Worm (Caenorhabditis elegans) whole organism, L1 larva: ENCODE measurements around the gene apx-1.
A peak's percentile ranks its signal among the peaks of the same experiment; 100 is the strongest.

Source experiments
- F16B12.6 ChIP-seq: fragments of 150-350 bp; optimal IDR thresholded peaks from 2 replicates; lab custom pipeline; 2014; ENCODE audit warnings: missing biosample characterization, missing genetic modification characterization
- alr-1 ChIP-seq: fragments of 200-800 bp; sonication (Bioruptor generic); optimal IDR thresholded peaks from 2 replicates; lab custom pipeline; 2018; ENCODE audit warnings: borderline replicate concordance, mild to moderate bottlenecking, missing genetic modification characterization, missing compliant biosample characterization
- dpl-1 ChIP-seq, 3 experiments: fragments of 150-350 bp in 2 of 3; sonication (generic microtip) in 1 of 3; optimal IDR thresholded peaks; 2 replicates each; lab custom pipeline; 2014 to 2017; ENCODE audit warnings: missing biosample characterization in 3 of 3, missing genetic modification characterization in 3 of 3, missing genetic modification reagents in 3 of 3
- efl-1 ChIP-seq, 4 experiments: fragments of 150-350 bp; optimal IDR thresholded peaks in 3 of 4; peaks in 1 of 4; 1 replicate in 1 of 4; 2 replicates in 3 of 4; lab custom pipeline; 2014; ENCODE audit warnings: missing biosample characterization in 2 of 4, missing genetic modification characterization in 2 of 4, missing genetic modification reagents in 2 of 4
- egl-13 ChIP-seq: sonication (generic microtip); optimal IDR thresholded peaks from 2 replicates; lab custom pipeline; 2016; ENCODE audit warnings: missing genotype, missing genetic modification reagents, missing genetic modification characterization, missing compliant biosample characterization
- egl-27 ChIP-seq, 2 experiments: fragments of 150-350 bp in 1 of 2; sonication (generic microtip); optimal IDR thresholded peaks; 3 replicates each; lab custom pipeline; 2017 to 2018; ENCODE audit warnings: missing biosample characterization in 2 of 2, missing genetic modification characterization in 2 of 2, missing genetic modification reagents in 2 of 2
- elt-2 ChIP-seq: sonication (generic microtip); optimal IDR thresholded peaks from 2 replicates; lab custom pipeline; 2016; ENCODE audit warnings: missing genetic modification characterization, mild to moderate bottlenecking, inconsistent platforms, missing compliant biosample characterization, missing genetic modification reagents
- elt-3 ChIP-seq, 6 experiments: fragments of 150-350 bp in 1 of 6; sonication (generic microtip); optimal IDR thresholded peaks; 2 replicates each; lab custom pipeline; 2017 to 2018; ENCODE audit warnings: missing biosample characterization in 6 of 6, missing genetic modification characterization in 6 of 6, inconsistent platforms in 1 of 6
- fos-1 ChIP-seq: fragments of 150-350 bp; optimal IDR thresholded peaks from 2 replicates; lab custom pipeline; 2014; ENCODE audit warnings: missing biosample characterization, missing genetic modification characterization
- hpl-2 ChIP-seq: fragments of 150-350 bp; optimal IDR thresholded peaks from 2 replicates; lab custom pipeline; 2014; ENCODE audit warnings: missing biosample characterization, missing genetic modification reagents, missing genetic modification characterization
- lin-13 ChIP-seq: fragments of 150-350 bp; optimal IDR thresholded peaks from 2 replicates; lab custom pipeline; 2014; ENCODE audit warnings: missing biosample characterization, missing genetic modification reagents, missing genetic modification characterization
- lin-14 ChIP-seq: fragments of 200-800 bp; sonication (Bioruptor generic); optimal IDR thresholded peaks from 2 replicates; lab custom pipeline; 2018; ENCODE audit warnings: mild to moderate bottlenecking, missing genetic modification characterization, moderate library complexity, missing compliant biosample characterization
- lin-39 ChIP-seq: fragments of 150-350 bp; optimal IDR thresholded peaks from 2 replicates; lab custom pipeline; 2014; ENCODE audit warnings: missing biosample characterization, missing genetic modification reagents, missing genetic modification characterization
- lir-3 ChIP-seq: sonication (generic microtip); optimal IDR thresholded peaks from 2 replicates; lab custom pipeline; 2016; ENCODE audit warnings: mild to moderate bottlenecking, missing genetic modification characterization, moderate library complexity, missing compliant biosample characterization; ENCODE audit not compliant: poor library complexity
- mep-1 ChIP-seq: fragments of 150-350 bp; optimal IDR thresholded peaks from 2 replicates; lab custom pipeline; 2014; ENCODE audit warnings: missing biosample characterization, missing genetic modification characterization
- nhr-12 ChIP-seq: sonication (generic microtip); optimal IDR thresholded peaks from 2 replicates; lab custom pipeline; 2017; ENCODE audit warnings: missing biosample characterization, missing genetic modification characterization
- nhr-28 ChIP-seq: fragments of 150-350 bp; optimal IDR thresholded peaks from 2 replicates; lab custom pipeline; 2014; ENCODE audit warnings: missing biosample characterization, missing genetic modification characterization
- nhr-71 ChIP-seq: sonication (generic microtip); optimal IDR thresholded peaks from 2 replicates; lab custom pipeline; 2016; ENCODE audit warnings: mild to moderate bottlenecking, missing genetic modification characterization, moderate library complexity, missing compliant biosample characterization
- nhr-76 ChIP-seq: sonication (generic microtip); optimal IDR thresholded peaks from 2 replicates; lab custom pipeline; 2017; ENCODE audit warnings: missing biosample characterization, missing genetic modification characterization
- nhr-77 ChIP-seq: fragments of 150-350 bp; optimal IDR thresholded peaks from 2 replicates; lab custom pipeline; 2014; ENCODE audit warnings: missing biosample characterization, missing genetic modification characterization
- nhr-84 ChIP-seq: sonication (generic microtip); optimal IDR thresholded peaks from 2 replicates; lab custom pipeline; 2017; ENCODE audit warnings: missing biosample characterization, missing genetic modification characterization
- rnt-1 ChIP-seq: sonication (generic microtip); optimal IDR thresholded peaks from 2 replicates; lab custom pipeline; 2016; ENCODE audit warnings: mild to moderate bottlenecking, missing genetic modification characterization, moderate library complexity, missing compliant biosample characterization
- snpc-4 ChIP-seq: fragments of 150-350 bp; optimal IDR thresholded peaks from 2 replicates; lab custom pipeline; 2014; ENCODE audit warnings: missing biosample characterization, missing genetic modification characterization
- snu-23 ChIP-seq: sonication (generic microtip); optimal IDR thresholded peaks from 2 replicates; lab custom pipeline; 2016; ENCODE audit warnings: missing genetic modification characterization, missing compliant biosample characterization
- sox-4 ChIP-seq: sonication (generic microtip); optimal IDR thresholded peaks from 2 replicates; lab custom pipeline; 2016; ENCODE audit warnings: missing genetic modification characterization, missing compliant biosample characterization
- sup-37 ChIP-seq: fragments of 200-800 bp; sonication (Bioruptor generic); optimal IDR thresholded peaks from 2 replicates; lab custom pipeline; 2018; ENCODE audit warnings: mild to moderate bottlenecking, missing genetic modification characterization, missing compliant biosample characterization
- swsn-7 ChIP-seq: sonication (generic microtip); optimal IDR thresholded peaks from 2 replicates; lab custom pipeline; 2016; ENCODE audit warnings: missing genetic modification characterization, missing compliant biosample characterization
- tlp-1 ChIP-seq: fragments of 150-350 bp; optimal IDR thresholded peaks from 2 replicates; lab custom pipeline; 2014; ENCODE audit warnings: missing biosample characterization, missing genetic modification characterization
- unc-86 ChIP-seq: sonication (generic microtip); optimal IDR thresholded peaks from 2 replicates; lab custom pipeline; 2016; ENCODE audit warnings: missing genetic modification characterization, missing compliant biosample characterization
- vab-15 ChIP-seq: sonication (generic microtip); optimal IDR thresholded peaks from 2 replicates; lab custom pipeline; 2017; ENCODE audit warnings: missing genotype, mild to moderate bottlenecking, missing genetic modification characterization, missing compliant biosample characterization
- zag-1 ChIP-seq: fragments of 150-350 bp; optimal IDR thresholded peaks from 2 replicates; lab custom pipeline; 2014; ENCODE audit warnings: missing biosample characterization, missing genetic modification characterization
- ztf-11 ChIP-seq, 2 experiments: sonication (generic microtip); optimal IDR thresholded peaks; 2 replicates each; lab custom pipeline; 2016 to 2017; ENCODE audit warnings: missing genetic modification characterization in 2 of 2, missing biosample characterization in 1 of 2, missing compliant biosample characterization in 1 of 2
- ztf-4 ChIP-seq: fragments of 150-350 bp; optimal IDR thresholded peaks from 2 replicates; lab custom pipeline; 2014; ENCODE audit warnings: missing biosample characterization, missing genetic modification characterization

apx-1 gene

DNA sequence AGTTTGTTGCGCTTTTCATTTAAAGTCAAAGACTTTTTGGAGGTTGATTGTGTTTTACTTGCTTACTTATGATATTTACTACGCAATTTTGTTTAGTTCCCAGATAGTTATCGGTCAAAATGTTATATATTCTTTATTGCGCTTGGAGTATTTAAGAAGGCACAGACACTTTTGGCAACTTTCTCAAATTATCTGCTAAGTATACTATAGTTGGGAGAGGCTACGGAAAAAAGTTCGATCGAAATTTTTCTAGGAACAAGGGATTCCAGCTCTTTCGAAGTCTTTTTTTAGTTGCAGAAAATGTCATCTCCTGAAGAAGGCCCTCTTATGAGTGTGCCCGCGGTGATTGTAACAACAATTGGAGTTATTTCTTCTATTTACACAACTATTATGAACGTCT lies 50.1 kb downstream of the apx-1 start, which contains the start of gene srbc-5:
srbc-5 (plus strand) TSS at position 301 of the 400 bp plus-strand sequence.
- TF ChIP-seq snu-23 (GFP tag; lab: Kevin White, UChicago), result no peak
- TF ChIP-seq nhr-76 (tag; lab: Kevin White, UChicago), result no peak
- no peak for TF ChIP-seq fos-1 (tag; lab: Kevin White, UChicago)
- TF ChIP-seq swsn-7 (tag; lab: Kevin White, UChicago), result no peak
- no peak for TF ChIP-seq lin-39 (tag; lab: Kevin White, UChicago)
- no peak for TF ChIP-seq elt-2 (tag; lab: Kevin White, UChicago)

DNA sequence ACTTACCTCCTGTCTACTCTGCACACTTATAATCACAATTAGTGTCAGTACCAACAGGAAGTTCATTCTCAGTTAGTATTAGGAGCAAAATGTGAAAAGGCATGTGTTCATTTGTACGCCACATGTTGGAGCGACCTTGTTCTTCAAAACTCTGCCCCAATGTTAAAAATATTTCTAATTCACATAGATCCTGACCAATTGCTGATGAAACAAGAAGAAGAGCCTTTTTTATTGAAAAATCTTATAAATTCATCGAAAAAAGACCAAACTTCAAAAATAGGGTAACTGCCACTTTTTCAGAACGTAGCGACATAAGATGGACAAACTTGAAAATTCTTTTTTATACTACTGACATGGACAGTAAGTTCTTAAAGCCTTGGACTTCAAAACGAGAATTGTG lies 56.2 kb downstream of the apx-1 start, which contains the start of gene T28A11.17:
T28A11.17 (minus strand) TSS at position 101 of the 400 bp plus-strand sequence.
- no peak for TF ChIP-seq egl-13 (tag; lab: Kevin White, UChicago)
- TF ChIP-seq lin-14 (GFP tag; lab: Kevin White, UChicago), result no peak
- no peak for TF ChIP-seq nhr-71 (tag; lab: Kevin White, UChicago)
- no peak for TF ChIP-seq sup-37
- no peak for TF ChIP-seq unc-86
- no peak for TF ChIP-seq nhr-12 (tag; lab: Kevin White, UChicago)
- no peak for TF ChIP-seq nhr-28 (tag; lab: Kevin White, UChicago)
- TF ChIP-seq elt-3 (tag; optimal IDR thresholded peaks at IDR 0.05; lab: Kevin White, UChicago), result no peak
- no peak for TF ChIP-seq F16B12.6 (tag; lab: Kevin White, UChicago)
- no peak for TF ChIP-seq ztf-4 (tag; lab: Kevin White, UChicago)
- TF ChIP-seq nhr-77, result no peak
- no peak for TF ChIP-seq nhr-84 (tag; lab: Kevin White, UChicago)
- no peak for TF ChIP-seq sox-4 (tag; lab: Kevin White, UChicago)
- no peak for TF ChIP-seq vab-15 (tag; lab: Kevin White, UChicago)
- TF ChIP-seq lin-13 (GFP tag; lab: Kevin White, UChicago), result no peak
- no peak for TF ChIP-seq alr-1 (tag; lab: Kevin White, UChicago)

DNA sequence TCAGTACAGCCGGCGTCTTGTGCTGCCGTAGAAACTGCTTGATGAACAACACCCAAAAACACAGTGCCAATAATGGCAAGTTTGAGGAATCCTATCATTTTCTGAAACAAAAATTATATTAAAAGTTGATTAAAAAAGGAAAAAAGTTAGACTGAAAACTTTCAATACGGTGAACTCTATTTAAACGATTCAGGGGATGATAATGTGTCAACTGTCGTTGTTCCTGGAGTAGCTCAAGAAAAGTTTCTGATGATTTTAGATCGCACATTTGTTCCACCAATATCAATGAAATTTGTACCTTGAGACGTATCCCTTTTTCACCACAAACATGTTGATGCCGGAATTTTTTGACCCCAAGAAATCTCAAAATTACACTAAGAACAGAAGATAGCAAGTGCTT lies 58.0 kb downstream of the apx-1 start, which contains the start of gene T28A11.18:
T28A11.18 (minus strand) TSS at position 101 of the 400 bp plus-strand sequence.
- TF ChIP-seq lir-3 (no peak), F16B12.6 (tag; lab: Kevin White, UChicago) (no peak), tlp-1 (no peak), hpl-2 (GFP tag; lab: Kevin White, UChicago) (no peak), egl-27 (tag; optimal IDR thresholded peaks at IDR 0.05; lab: Kevin White, UChicago) (no peak)
- TF ChIP-seq, all 84 proteins: peak for 0

DNA sequence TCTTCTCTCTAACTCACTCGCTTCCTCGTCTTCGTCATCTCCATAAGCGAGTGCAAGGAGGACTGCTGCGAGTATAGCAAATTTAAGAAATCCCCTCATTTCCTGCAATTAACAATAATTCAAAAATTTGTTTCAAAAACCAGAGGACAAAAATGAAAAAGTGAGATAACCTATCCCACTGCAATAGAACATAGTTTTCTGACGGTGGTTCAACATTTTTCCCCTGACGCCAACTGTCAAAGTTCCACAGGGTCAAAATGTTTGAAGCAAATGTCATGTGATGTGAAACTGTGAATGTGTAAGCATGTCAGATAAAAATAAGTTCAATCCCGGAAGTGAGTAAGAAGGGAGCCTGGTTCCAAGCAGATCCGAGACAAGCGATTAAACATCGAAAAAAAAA lies 59.4 kb downstream of the apx-1 start, which contains the start of gene T28A11.19:
T28A11.19 (minus strand) TSS at position 108 of the 400 bp plus-strand sequence.
- TF ChIP-seq ztf-11 (tag; optimal IDR thresholded peaks at IDR 0.05; lab: Kevin White, UChicago) (no peak), rnt-1 (tag; lab: Kevin White, UChicago) (peak; percentile 16), zag-1 (tag; lab: Kevin White, UChicago) (no peak), efl-1 (optimal IDR thresholded peaks at IDR 0.05; lab: Kevin White, UChicago) (no peak), efl-1 (GFP tag; optimal IDR thresholded peaks at IDR 0.05 in 1 of 2; lab: Kevin White, UChicago) (no peak), dpl-1 (GFP tag; optimal IDR thresholded peaks at IDR 0.05; lab: Kevin White, UChicago) (no peak), mep-1 (no peak), snpc-4 (no peak)
